Worm (Caenorhabditis elegans) whole organism, L4 larva: Measurements from ENCODE around the gene gck-4.
A peak's percentile ranks its signal among the peaks of the same experiment; 100 is the strongest.

Experiments used
- D1046.2 ChIP-seq: fragments of 200-800 bp; sonication (Bioruptor generic); IDR thresholded peaks from 2 replicates; pipeline ENCODE4 v1.3.6; 2022; ENCODE audit warnings: missing genetic modification characterization, missing compliant biosample characterization
- F10B5.3 ChIP-seq: sonication (generic microtip); optimal IDR thresholded peaks from 2 replicates; lab custom pipeline; 2016; ENCODE audit warnings: mild to moderate bottlenecking, missing genetic modification characterization, missing compliant biosample characterization
- F26F4.8 ChIP-seq: fragments of 200-800 bp; sonication (Bioruptor generic); conservative IDR thresholded peaks from 2 replicates; pipeline ENCODE4 v1.3.6; 2022; ENCODE audit warnings: missing genetic modification characterization, missing compliant biosample characterization
- F37D6.2 ChIP-seq: sonication (generic microtip); optimal IDR thresholded peaks from 2 replicates; lab custom pipeline; 2016; ENCODE audit warnings: mild to moderate bottlenecking, missing genetic modification characterization, missing compliant biosample characterization
- F49E8.2 ChIP-seq: sonication (generic microtip); optimal IDR thresholded peaks from 2 replicates; lab custom pipeline; 2016; ENCODE audit warnings: missing compliant biosample characterization, mild to moderate bottlenecking, missing genetic modification characterization, borderline replicate concordance
- R02D3.7 ChIP-seq: fragments of 150-350 bp; sonication (generic microtip); optimal IDR thresholded peaks from 3 replicates; lab custom pipeline; 2014; ENCODE audit warnings: missing biosample characterization, missing genetic modification characterization
- Y75B8A.6 ChIP-seq: fragments of 200-800 bp; sonication (Bioruptor generic); IDR thresholded peaks from 2 replicates; pipeline ENCODE4 v1.3.6; 2022; ENCODE audit warnings: missing genetic modification reagents, missing genetic modification characterization, missing compliant biosample characterization
- ZK337.2 ChIP-seq: fragments of 200-800 bp; sonication (Bioruptor generic); IDR thresholded peaks from 2 replicates; pipeline ENCODE4 v1.3.6; 2022; ENCODE audit warnings: missing genetic modification reagents, missing genetic modification characterization, missing compliant biosample characterization
- ZK546.5 ChIP-seq, 2 experiments: sonication (generic microtip); optimal IDR thresholded peaks; 2 replicates each; lab custom pipeline; 2017; ENCODE audit warnings: missing biosample characterization in 2 of 2, missing genetic modification characterization in 2 of 2
- aly-2 ChIP-seq: sonication (generic microtip); optimal IDR thresholded peaks from 2 replicates; lab custom pipeline; 2018; ENCODE audit warnings: missing biosample characterization, missing genetic modification characterization
- ama-1 ChIP-seq: fragments of 150-350 bp; optimal IDR thresholded peaks from 2 replicates; lab custom pipeline; 2014; ENCODE audit warnings: inconsistent platforms, mixed read lengths
- arid-1 ChIP-seq: fragments of 200-800 bp; sonication (Bioruptor generic); conservative IDR thresholded peaks from 2 replicates; pipeline ENCODE4 v1.3.6; 2022; ENCODE audit warnings: missing genetic modification reagents, missing genetic modification characterization, missing compliant biosample characterization
- attf-4 ChIP-seq: sonication (generic microtip); optimal IDR thresholded peaks from 3 replicates; lab custom pipeline; 2017; ENCODE audit warnings: missing biosample characterization, missing genetic modification characterization
- ceh-20 ChIP-seq: fragments of 200-800 bp; sonication (Bioruptor generic); IDR thresholded peaks from 2 replicates; pipeline ENCODE4 v1.3.6; 2022; ENCODE audit warnings: missing genetic modification reagents, missing genetic modification characterization, missing compliant biosample characterization
- ceh-82 ChIP-seq: sonication (generic microtip); optimal IDR thresholded peaks from 2 replicates; lab custom pipeline; 2017; ENCODE audit warnings: missing biosample characterization, missing genetic modification characterization
- ces-1 ChIP-seq: fragments of 150-350 bp; sonication (generic microtip); optimal IDR thresholded peaks from 4 replicates; lab custom pipeline; 2014; ENCODE audit warnings: missing biosample characterization, missing genetic modification reagents, missing genetic modification characterization
- daf-19 ChIP-seq: fragments of 200-800 bp; sonication (Bioruptor generic); conservative IDR thresholded peaks from 2 replicates; pipeline ENCODE4 v1.3.6; 2022; ENCODE audit warnings: missing genetic modification characterization, missing compliant biosample characterization
- daf-8 ChIP-seq: fragments of 200-800 bp; sonication (Bioruptor generic); IDR thresholded peaks from 2 replicates; pipeline ENCODE4 v1.3.6; 2022; ENCODE audit warnings: missing genetic modification characterization, missing compliant biosample characterization
- dmd-8 ChIP-seq: fragments of 200-800 bp; sonication (Bioruptor generic); IDR thresholded peaks from 2 replicates; pipeline ENCODE4 v1.3.6; 2022; ENCODE audit warnings: missing genetic modification characterization, missing compliant biosample characterization
- dmd-9 ChIP-seq: fragments of 200-800 bp; sonication (Bioruptor generic); IDR thresholded peaks from 2 replicates; pipeline ENCODE4 v1.3.6; 2022; ENCODE audit warnings: missing genetic modification reagents, missing genetic modification characterization, missing compliant biosample characterization
- dpl-1 ChIP-seq: fragments of 150-350 bp; optimal IDR thresholded peaks from 2 replicates; lab custom pipeline; 2014; ENCODE audit warnings: missing biosample characterization, missing genetic modification reagents, missing genetic modification characterization
- egl-27 ChIP-seq: sonication (generic microtip); optimal IDR thresholded peaks from 3 replicates; lab custom pipeline; 2017; ENCODE audit warnings: missing biosample characterization, missing genetic modification reagents, missing genetic modification characterization
- fkh-10 ChIP-seq: fragments of 150-350 bp; optimal IDR thresholded peaks from 2 replicates; lab custom pipeline; 2014; ENCODE audit warnings: missing biosample characterization, missing genetic modification reagents, missing genetic modification characterization
- fos-1 ChIP-seq: fragments of 150-350 bp; optimal IDR thresholded peaks from 2 replicates; lab custom pipeline; 2014; ENCODE audit warnings: missing biosample characterization, missing genetic modification characterization
- gei-8 ChIP-seq: fragments of 200-800 bp; sonication (Bioruptor generic); optimal IDR thresholded peaks from 2 replicates; lab custom pipeline; 2018; ENCODE audit warnings: mild to moderate bottlenecking, missing genetic modification characterization, missing compliant biosample characterization
- hif-1 ChIP-seq, 2 experiments: sonication (generic microtip); optimal IDR thresholded peaks; 2 replicates each; lab custom pipeline; 2016 to 2017; ENCODE audit warnings: missing compliant biosample characterization in 2 of 2, missing genetic modification characterization in 2 of 2, missing genetic modification reagents in 2 of 2, missing genotype in 2 of 2, mild to moderate bottlenecking in 1 of 2
- hlh-11 ChIP-seq: fragments of 200-800 bp; sonication (Bioruptor generic); optimal IDR thresholded peaks from 2 replicates; lab custom pipeline; 2018; ENCODE audit warnings: mild to moderate bottlenecking, missing genetic modification characterization, missing compliant biosample characterization
- lin-1 ChIP-seq: fragments of 200-800 bp; sonication (Bioruptor generic); IDR thresholded peaks from 2 replicates; pipeline ENCODE4 v1.3.6; 2022; ENCODE audit warnings: missing genetic modification reagents, missing genetic modification characterization, missing compliant biosample characterization
- lin-13 ChIP-seq: fragments of 150-350 bp; optimal IDR thresholded peaks from 2 replicates; lab custom pipeline; 2014; ENCODE audit warnings: missing biosample characterization, missing genetic modification reagents, missing genetic modification characterization
- lin-29 ChIP-seq: fragments of 200-800 bp; sonication (Bioruptor generic); IDR thresholded peaks from 2 replicates; pipeline ENCODE4 v1.3.6; 2022; ENCODE audit warnings: missing genetic modification reagents, missing genetic modification characterization, missing compliant biosample characterization
- lin-38 ChIP-seq: fragments of 200-800 bp; sonication (Bioruptor generic); IDR thresholded peaks from 2 replicates; pipeline ENCODE4 v1.3.6; 2022; ENCODE audit warnings: missing genetic modification reagents, missing genetic modification characterization, missing compliant biosample characterization
- lin-39 ChIP-seq: fragments of 150-350 bp; optimal IDR thresholded peaks from 2 replicates; lab custom pipeline; 2014; ENCODE audit warnings: missing biosample characterization, missing genetic modification reagents, missing genetic modification characterization
- mdl-1 ChIP-seq, 2 experiments: fragments of 150-350 bp in 1 of 2; sonication (generic microtip) in 1 of 2; optimal IDR thresholded peaks; 2 replicates each; lab custom pipeline; 2014 to 2017; ENCODE audit warnings: missing biosample characterization in 2 of 2, missing genetic modification characterization in 2 of 2
- mdt-29 ChIP-seq: fragments of 200-800 bp; sonication (Bioruptor generic); IDR thresholded peaks from 2 replicates; pipeline ENCODE4 v1.3.6; 2022; ENCODE audit warnings: missing genetic modification reagents, missing genetic modification characterization, missing compliant biosample characterization
- mes-2 ChIP-seq: sonication (generic microtip); optimal IDR thresholded peaks from 2 replicates; lab custom pipeline; 2016; ENCODE audit warnings: missing genotype, mild to moderate bottlenecking, missing genetic modification characterization, missing compliant biosample characterization; ENCODE audit not compliant: poor library complexity, severe bottlenecking
- mxl-3 ChIP-seq: fragments of 200-800 bp; sonication (Bioruptor generic); optimal IDR thresholded peaks from 2 replicates; lab custom pipeline; 2018; ENCODE audit warnings: mild to moderate bottlenecking, missing genetic modification characterization, missing compliant biosample characterization
- nhr-11 ChIP-seq: fragments of 150-350 bp; optimal IDR thresholded peaks from 2 replicates; lab custom pipeline; 2014; ENCODE audit warnings: missing biosample characterization, missing genetic modification characterization
- nhr-111 ChIP-seq: fragments of 200-800 bp; sonication (Bioruptor generic); optimal IDR thresholded peaks from 2 replicates; lab custom pipeline; 2018; ENCODE audit warnings: mild to moderate bottlenecking, missing genetic modification characterization, missing compliant biosample characterization
- nhr-237 ChIP-seq: sonication (generic microtip); optimal IDR thresholded peaks from 2 replicates; lab custom pipeline; 2017; ENCODE audit warnings: missing biosample characterization, missing genetic modification characterization
- nhr-28 ChIP-seq: fragments of 150-350 bp; optimal IDR thresholded peaks from 2 replicates; lab custom pipeline; 2014; ENCODE audit warnings: missing biosample characterization, missing genetic modification characterization
- nhr-41 ChIP-seq: fragments of 200-800 bp; sonication (Bioruptor generic); IDR thresholded peaks from 2 replicates; pipeline ENCODE4 v1.3.6; 2022; ENCODE audit warnings: missing genetic modification reagents, missing genetic modification characterization, missing compliant biosample characterization
- php-3 ChIP-seq: fragments of 200-800 bp; sonication (Bioruptor generic); IDR thresholded peaks from 2 replicates; pipeline ENCODE4 v1.3.6; 2022; ENCODE audit warnings: missing genetic modification reagents, missing genetic modification characterization, missing compliant biosample characterization
- rbr-2 ChIP-seq: sonication (generic microtip); optimal IDR thresholded peaks from 2 replicates; lab custom pipeline; 2016; ENCODE audit warnings: missing genotype, missing genetic modification characterization, missing compliant biosample characterization
- skn-1 ChIP-seq: fragments of 150-350 bp; optimal IDR thresholded peaks from 2 replicates; lab custom pipeline; 2014; ENCODE audit warnings: missing biosample characterization, missing genetic modification characterization
- unc-130 ChIP-seq: sonication (generic microtip); optimal IDR thresholded peaks from 2 replicates; lab custom pipeline; 2016; ENCODE audit warnings: missing genetic modification reagents, missing genetic modification characterization, missing compliant biosample characterization
- zag-1 ChIP-seq: fragments of 150-350 bp; optimal IDR thresholded peaks from 2 replicates; lab custom pipeline; 2014; ENCODE audit warnings: missing biosample characterization, missing genetic modification characterization
- zfp-3 ChIP-seq: fragments of 200-800 bp; sonication (Bioruptor generic); conservative IDR thresholded peaks from 2 replicates; pipeline ENCODE4 v1.3.6; 2022; ENCODE audit warnings: missing genetic modification reagents, missing genetic modification characterization, missing compliant biosample characterization
- zip-2 ChIP-seq: fragments of 150-350 bp; optimal IDR thresholded peaks from 2 replicates; lab custom pipeline; 2014; ENCODE audit warnings: missing biosample characterization, missing genetic modification characterization

Gene gck-4

ce11 chrX:13697520-13697919, 20.5 kb downstream of the gck-4 start:
- TF ChIP-seq F49E8.2 (tag; lab: Kevin White, UChicago) (no peak), arid-1 (GFP tag; lab: Robert Waterston, UW) (no peak), dmd-9 (GFP tag; lab: Robert Waterston, UW) (0 out of 2 replicates have a peak, but pooled peaks have one; percentile 20), fkh-10 (GFP tag; lab: Kevin White, UChicago) (no peak)

ce11 chrX:13700642-13701233, 23.7 kb downstream of the gck-4 start:
- TF ChIP-seq php-3 (GFP tag; lab: Robert Waterston, UW) = peak; percentile 98
- TF ChIP-seq ceh-20 (GFP tag; lab: Robert Waterston, UW) = peak; percentile 99
- TF ChIP-seq unc-130 = peak; percentile 32
- peak; percentile 94 for TF ChIP-seq lin-29 (GFP tag; lab: Robert Waterston, UW)
- peak; percentile 97 for TF ChIP-seq hlh-11 (tag; lab: Kevin White, UChicago)
- TF ChIP-seq F37D6.2 (tag; lab: Kevin White, UChicago) = peak; percentile 99
- peak; percentile 95 for TF ChIP-seq nhr-237 (tag; lab: Kevin White, UChicago)
- TF ChIP-seq lin-38 = peak; percentile 91
- peak; percentile 82; the same call in 1 of the 2 replicates for TF ChIP-seq nhr-41
- TF ChIP-seq ceh-82 (tag; lab: Kevin White, UChicago) = peak; percentile 100
- TF ChIP-seq lin-39 = peak; percentile 99
- TF ChIP-seq hif-1 (tag; optimal IDR thresholded peaks at IDR 0.05; lab: Kevin White, UChicago) = peak; percentile 85 to 91
- TF ChIP-seq F49E8.2 (tag; lab: Kevin White, UChicago) = peak; percentile 22
- peak; percentile 77 for TF ChIP-seq dpl-1
- peak; percentile 97 for TF ChIP-seq lin-13 (GFP tag; lab: Kevin White, UChicago)
- peak; percentile 97 for TF ChIP-seq zfp-3
- peak; percentile 86 for TF ChIP-seq egl-27 (tag; lab: Kevin White, UChicago)
- TF ChIP-seq daf-8 = peak; percentile 89; the same call in 1 of the 2 replicates
- TF ChIP-seq mdl-1 (tag; optimal IDR thresholded peaks at IDR 0.05; lab: Kevin White, UChicago) = peak; percentile 93 to 94
- peak; percentile 99 for TF ChIP-seq rbr-2 (tag; lab: Kevin White, UChicago)
- peak; percentile 80; the same call in 1 of the 2 replicates for TF ChIP-seq dmd-8
- TF ChIP-seq aly-2 = no peak
- TF ChIP-seq ZK337.2 (GFP tag; lab: Robert Waterston, UW) = peak; percentile 89
- peak; percentile 98 for TF ChIP-seq zip-2 (tag; lab: Kevin White, UChicago)
- TF ChIP-seq lin-1 (GFP tag; lab: Robert Waterston, UW) = peak; percentile 87
- peak; percentile 92 for TF ChIP-seq mxl-3 (GFP tag; lab: Kevin White, UChicago)
- TF ChIP-seq ces-1 = peak; percentile 96
- TF ChIP-seq mes-2 (tag; lab: Kevin White, UChicago) = peak; percentile 98
- TF ChIP-seq dmd-9 (GFP tag; lab: Robert Waterston, UW) = peak; percentile 94
- peak; percentile 99 for TF ChIP-seq nhr-11 (tag; lab: Kevin White, UChicago)
- TF ChIP-seq F10B5.3 (tag; lab: Kevin White, UChicago) = peak; percentile 97
- no peak for TF ChIP-seq F26F4.8 (GFP tag; lab: Robert Waterston, UW)
- TF ChIP-seq gei-8 (GFP tag; lab: Kevin White, UChicago) = peak; percentile 97
- peak; percentile 94 for TF ChIP-seq nhr-28 (tag; lab: Kevin White, UChicago)
- TF ChIP-seq nhr-111 = peak; percentile 86
- TF ChIP-seq ama-1 = no peak
- TF ChIP-seq ZK546.5 (tag; optimal IDR thresholded peaks at IDR 0.05; lab: Kevin White, UChicago) = peak; percentile 33 to 76
- peak; percentile 93 for TF ChIP-seq mdt-29 (GFP tag; lab: Robert Waterston, UW)
- peak; percentile 70 for TF ChIP-seq attf-4
- peak; percentile 85 for TF ChIP-seq skn-1 (tag; lab: Kevin White, UChicago)
- no peak for TF ChIP-seq Y75B8A.6 (GFP tag; lab: Robert Waterston, UW)
- TF ChIP-seq daf-19 (GFP tag; lab: Robert Waterston, UW) = peak; percentile 98
- TF ChIP-seq D1046.2 (GFP tag; lab: Robert Waterston, UW) = peak; percentile 95
- peak; percentile 100 for TF ChIP-seq zag-1 (tag; lab: Kevin White, UChicago)
- peak; percentile 28 for TF ChIP-seq R02D3.7 (tag; lab: Kevin White, UChicago)
- peak; percentile 96 for TF ChIP-seq fos-1 (tag; lab: Kevin White, UChicago)
